Worm (Caenorhabditis elegans): ENCODE results near the gene F56D5.6.

ce11 chrIV:9408004-9408403, 6.3 kb downstream of the F56D5.6 start, which contains the start of gene F56D5.5:
- TF ChIP-seq elt-3 (tag; optimal IDR thresholded peaks at IDR 0.05) (no peak), jun-1 (tag; optimal IDR thresholded peaks at IDR 0.05) (no peak), dpl-1 (GFP tag; optimal IDR thresholded peaks at IDR 0.05) (no peak), fkh-8 (tag; optimal IDR thresholded peaks at IDR 0.05) (no peak), zag-1 (tag; optimal IDR thresholded peaks at IDR 0.05) (no peak)

All from whole organism, L1 larva.